Fruit fly (Drosophila melanogaster): ENCODE measurements around the gene CG43290.

DNA sequence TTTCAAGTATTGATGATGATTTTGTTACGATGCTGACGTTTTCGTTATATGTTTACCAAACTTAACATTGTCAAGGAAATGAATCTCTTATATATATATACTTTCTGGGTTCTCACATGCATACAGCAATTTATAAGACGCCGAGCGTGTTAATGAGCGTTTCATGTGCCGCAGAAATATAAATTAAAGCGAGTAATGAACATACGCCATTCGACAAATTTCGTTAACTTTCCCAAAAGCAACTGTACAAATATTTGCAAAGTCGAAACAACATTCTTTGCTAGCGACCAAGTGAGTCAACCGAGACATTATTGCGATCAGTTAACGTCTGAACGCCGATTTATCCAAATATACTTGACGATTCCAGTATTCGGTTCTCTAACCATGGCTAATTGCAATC lies 4.6 kb downstream of the CG43290 start, which contains the start of gene CG31496:
- TF ChIP-seq Pif1A (GFP tag; optimal IDR thresholded peaks at IDR 0.05) (no peak), Ets98B (GFP tag; IDR thresholded peaks at IDR 0.05) (no peak), CG13204 (GFP tag; optimal IDR thresholded peaks at IDR 0.05) (no peak), CG10348 (GFP tag; IDR thresholded peaks at IDR 0.05) (no peak), gl (tag; optimal IDR thresholded peaks at IDR 0.05) (no peak), CG34367 (tag; optimal IDR thresholded peaks at IDR 0.05) (no peak), CG15710 (tag; optimal IDR thresholded peaks at IDR 0.05) (no peak), CG9948 (tag; optimal IDR thresholded peaks at IDR 0.05) (no peak), CG12605 (GFP tag; IDR thresholded peaks at IDR 0.05) (no peak)

Measured in whole organism, pupa.